Fruit fly (Drosophila melanogaster) whole organism, pupa: ENCODE results near the gene CG11790.

Experiments
- CG10348 ChIP-seq: fragments of 200-800 bp; sonication (Bioruptor generic); IDR thresholded peaks from 2 replicates; pipeline ENCODE4 v1.3.6; 2022; ENCODE audit warnings: missing biosample characterization, missing genetic modification characterization
- CG12605 ChIP-seq: fragments of 200-800 bp; sonication (Bioruptor generic); IDR thresholded peaks from 2 replicates; pipeline ENCODE4 v1.3.6; 2022; ENCODE audit warnings: missing biosample characterization, missing genetic modification characterization
- CG15710 ChIP-seq: fragments of 200-800 bp; sonication (Bioruptor generic); optimal IDR thresholded peaks from 2 replicates; lab custom pipeline; 2018; ENCODE audit warnings: missing biosample characterization, mild to moderate bottlenecking, missing genetic modification characterization, moderate library complexity
- CG32121 ChIP-seq: fragments of 200-800 bp; sonication (Bioruptor generic); IDR thresholded peaks from 2 replicates; pipeline ENCODE4 v1.3.6; 2022; ENCODE audit warnings: missing biosample characterization, missing genetic modification characterization
- CG34367 ChIP-seq: fragments of 200-800 bp; sonication (Bioruptor generic); optimal IDR thresholded peaks from 2 replicates; lab custom pipeline; 2018; ENCODE audit warnings: missing biosample characterization, mild to moderate bottlenecking, missing genetic modification characterization
- CG8159 ChIP-seq: fragments of 200-800 bp; sonication (Bioruptor generic); optimal IDR thresholded peaks from 3 replicates; lab custom pipeline; 2018; ENCODE audit warnings: missing biosample characterization, mild to moderate bottlenecking, missing genetic modification characterization, moderate library complexity
- CG8301 ChIP-seq: fragments of 200-800 bp; sonication (Bioruptor generic); optimal IDR thresholded peaks from 2 replicates; lab custom pipeline; 2018; ENCODE audit warnings: missing biosample characterization, mild to moderate bottlenecking, missing genetic modification characterization
- D1 ChIP-seq: fragments of 200-800 bp; sonication (Bioruptor generic); optimal IDR thresholded peaks from 2 replicates; lab custom pipeline; 2018; ENCODE audit warnings: missing biosample characterization, mild to moderate bottlenecking, missing genetic modification characterization, moderate library complexity
- EcR ChIP-seq: fragments of 200-800 bp; sonication (Bioruptor generic); optimal IDR thresholded peaks from 3 replicates; lab custom pipeline; 2019; ENCODE audit warnings: missing biosample characterization, missing genetic modification characterization, mild to moderate bottlenecking, moderate library complexity, missing genetic modification reagents
- Pif1A ChIP-seq: fragments of 200-800 bp; sonication (Bioruptor generic); optimal IDR thresholded peaks from 3 replicates; lab custom pipeline; 2016; ENCODE audit warnings: missing biosample characterization, missing genetic modification characterization
- Snoo ChIP-seq: fragments of 200-800 bp; sonication (Bioruptor generic); optimal IDR thresholded peaks from 3 replicates; lab custom pipeline; 2017; ENCODE audit warnings: missing biosample characterization, mild to moderate bottlenecking, missing genetic modification characterization, inconsistent platforms
- gl ChIP-seq: fragments of 200-800 bp; sonication (Bioruptor generic); optimal IDR thresholded peaks from 2 replicates; lab custom pipeline; 2018; ENCODE audit warnings: missing biosample characterization, mild to moderate bottlenecking, missing genetic modification characterization
- rn ChIP-seq: fragments of 200-800 bp; sonication (Bioruptor generic); IDR thresholded peaks from 2 replicates; pipeline ENCODE4 v1.3.6; 2022; ENCODE audit warnings: missing biosample characterization, missing genetic modification characterization

DNA sequence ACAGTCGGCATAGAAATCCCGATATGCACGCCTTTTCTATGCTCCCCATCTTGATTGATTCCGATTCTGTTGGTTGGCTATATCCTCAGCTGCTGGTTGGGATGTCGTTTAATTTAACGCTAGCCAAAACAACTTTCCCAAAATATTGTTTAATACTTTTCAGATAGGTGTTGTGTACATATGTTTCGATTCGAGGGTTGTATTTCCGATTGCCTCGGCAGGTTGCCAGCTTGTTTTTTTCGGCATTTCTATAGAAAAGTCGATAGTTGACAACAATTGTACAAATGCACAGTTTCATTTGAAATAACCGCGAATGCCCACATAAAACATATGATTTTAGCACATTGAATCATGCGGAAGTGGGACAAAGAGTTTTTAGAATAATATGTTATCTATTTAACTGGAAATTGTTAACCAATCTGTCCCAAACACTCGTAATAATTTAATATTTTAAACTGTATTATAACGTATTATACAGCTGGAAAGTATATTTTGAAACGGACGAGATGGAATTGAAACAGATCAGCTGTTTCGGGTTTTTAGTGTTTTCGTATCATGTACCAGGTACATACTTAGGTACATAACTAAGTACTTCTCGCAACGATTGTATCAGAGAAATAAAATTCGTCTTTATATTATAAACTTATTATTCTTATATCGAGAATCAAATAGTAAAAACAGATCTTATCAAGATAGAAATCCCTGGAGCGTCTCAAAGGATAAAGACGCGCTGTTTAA, 7.1 kb downstream of the CG11790 start, which contains the start of gene CG31109:
- TF ChIP-seq CG12605 (no peak), CG15710 (tag; lab: Kevin White, UChicago) (no peak), EcR (GFP tag; lab: Kevin White, UChicago) (no peak), CG32121 (GFP tag; lab: Robert Waterston, UW) (no peak), D1 (tag; lab: Kevin White, UChicago) (no peak), rn (GFP tag; lab: Robert Waterston, UW) (no peak), CG10348 (GFP tag; lab: Robert Waterston, UW) (no peak), Snoo (tag; lab: Kevin White, UChicago) (no peak), CG34367 (tag; lab: Kevin White, UChicago) (no peak), Pif1A (GFP tag; lab: Kevin White, UChicago) (no peak), gl (no peak), CG8159 (tag; lab: Kevin White, UChicago) (no peak), CG8301 (no peak)
